Fruit fly (Drosophila melanogaster): ENCODE results near the gene CG6310.

DNA sequence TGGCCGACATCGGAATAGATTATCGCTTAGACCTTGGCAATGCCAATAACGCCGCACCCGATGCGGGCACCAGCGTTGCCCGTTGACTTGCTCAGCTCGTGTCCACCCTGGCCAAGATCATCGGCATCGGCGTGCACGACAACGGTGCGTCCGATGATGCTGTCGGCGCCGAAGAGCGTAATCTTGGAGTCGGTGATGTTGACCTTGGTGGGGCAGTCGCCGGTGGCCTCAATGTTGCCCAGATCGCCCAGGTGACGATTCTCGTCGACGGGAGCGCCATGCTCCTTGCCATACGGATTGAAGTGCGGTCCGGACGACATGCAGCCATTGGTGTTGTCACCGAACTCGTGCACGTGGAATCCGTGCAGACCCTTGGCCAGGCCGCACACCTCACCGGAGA is 42.8 kb upstream of the CG6310 start:
- TF ChIP-seq CG9948 (tag; optimal IDR thresholded peaks at IDR 0.05) (no peak), CG10348 (GFP tag; IDR thresholded peaks at IDR 0.05) (no peak), CG8159 (tag; optimal IDR thresholded peaks at IDR 0.05) (no peak), fd96Ca (GFP tag; IDR thresholded peaks at IDR 0.05) (no peak), Pif1A (GFP tag; optimal IDR thresholded peaks at IDR 0.05) (no peak), Snoo (tag; optimal IDR thresholded peaks at IDR 0.05) (no peak)
